Fruit fly (Drosophila melanogaster): ENCODE data around the gene SKIP.

- TF ChIP-seq psq (optimal IDR thresholded peaks at IDR 0.05) (no peak), pan (optimal IDR thresholded peaks at IDR 0.05) (no peak), CG8478 (optimal IDR thresholded peaks at IDR 0.05) (no peak), EcR (GFP tag; optimal IDR thresholded peaks at IDR 0.05) (no peak), usp (GFP tag; optimal IDR thresholded peaks at IDR 0.05) (no peak), Dll (optimal IDR thresholded peaks at IDR 0.05) (no peak)
These were observed 52.0 kb downstream of the SKIP start for dm6 chr3R:22185676-22186075.

Measured in whole organism.